Worm (Caenorhabditis elegans) whole organism, early embryonic: ENCODE results near the gene T25B2.1.

Experiments used
- ama-1 ChIP-seq: fragments of 150-350 bp; optimal IDR thresholded peaks from 2 replicates; lab custom pipeline; 2014
- ceh-36 ChIP-seq: sonication (generic microtip); optimal IDR thresholded peaks from 2 replicates; lab custom pipeline; 2016; ENCODE audit warnings: missing genetic modification characterization, inconsistent platforms, missing compliant biosample characterization
- ets-7 ChIP-seq: sonication (generic microtip); optimal IDR thresholded peaks from 2 replicates; lab custom pipeline; 2016; ENCODE audit warnings: missing genotype, missing genetic modification characterization, missing compliant biosample characterization
- flt-1 ChIP-seq: fragments of 200-800 bp; sonication (Bioruptor generic); IDR thresholded peaks from 2 replicates; pipeline ENCODE4 v1.3.6; 2022; ENCODE audit warnings: missing genetic modification characterization, missing compliant biosample characterization
- hmbx-1 ChIP-seq: sonication (generic microtip); optimal IDR thresholded peaks from 2 replicates; lab custom pipeline; 2016; ENCODE audit warnings: mild to moderate bottlenecking, missing genetic modification characterization, missing compliant biosample characterization
- pes-1 ChIP-seq: fragments of 200-800 bp; sonication (Bioruptor generic); IDR thresholded peaks from 2 replicates; pipeline ENCODE4 v1.3.6; 2022; ENCODE audit warnings: missing genetic modification reagents, missing genetic modification characterization, missing compliant biosample characterization
- scrt-1 ChIP-seq: fragments of 200-800 bp; sonication (Bioruptor generic); IDR thresholded peaks from 2 replicates; pipeline ENCODE4 v1.3.6; 2022; ENCODE audit warnings: missing genetic modification characterization, missing compliant biosample characterization
- tbx-37 ChIP-seq: fragments of 200-800 bp; sonication (Bioruptor generic); conservative IDR thresholded peaks from 2 replicates; pipeline ENCODE4 v1.3.6; 2022; ENCODE audit warnings: missing genetic modification reagents, missing genetic modification characterization, missing compliant biosample characterization

- TF ChIP-seq ama-1 (lab: Kevin White, UChicago) (no peak), pes-1 (GFP tag; lab: Robert Waterston, UW) (no peak), tbx-37 (GFP tag; lab: Robert Waterston, UW) (no peak), ceh-36 (no peak), ets-7 (tag; lab: Kevin White, UChicago) (no peak), hmbx-1 (tag; lab: Kevin White, UChicago) (no peak), flt-1 (GFP tag; lab: Robert Waterston, UW) (no peak), scrt-1 (no peak)
Observed at ce11 chrX:6129277-6129676, 44.5 kb upstream of the T25B2.1 start.
